Worm (Caenorhabditis elegans) whole organism, L3 larva: ENCODE results near the gene C47A4.3.

Experiments
- ama-1 ChIP-seq: fragments of 150-350 bp; optimal IDR thresholded peaks from 2 replicates; lab custom pipeline; 2018
- ceh-28 ChIP-seq: fragments of 150-350 bp; optimal IDR thresholded peaks from 2 replicates; lab custom pipeline; 2014; ENCODE audit warnings: missing biosample characterization, missing genetic modification reagents, missing genetic modification characterization
- ceh-82 ChIP-seq: fragments of 150-350 bp; optimal IDR thresholded peaks from 2 replicates; lab custom pipeline; 2014; ENCODE audit warnings: missing biosample characterization, missing genetic modification characterization
- ceh-9 ChIP-seq: sonication (generic microtip); optimal IDR thresholded peaks from 2 replicates; lab custom pipeline; 2018; ENCODE audit warnings: missing biosample characterization, missing genetic modification characterization
- daf-12 ChIP-seq: fragments of 150-350 bp; optimal IDR thresholded peaks from 2 replicates; lab custom pipeline; 2014; ENCODE audit warnings: missing biosample characterization, missing genetic modification reagents, missing genetic modification characterization
- egl-27 ChIP-seq: sonication (generic microtip); optimal IDR thresholded peaks from 4 replicates; lab custom pipeline; 2017; ENCODE audit warnings: missing biosample characterization, missing genetic modification reagents, missing genetic modification characterization
- elt-1 ChIP-seq: fragments of 150-350 bp; optimal IDR thresholded peaks from 2 replicates; lab custom pipeline; 2014; ENCODE audit warnings: missing biosample characterization, missing genetic modification characterization
- elt-2 ChIP-seq: sonication (generic microtip); optimal IDR thresholded peaks from 2 replicates; lab custom pipeline; 2016; ENCODE audit warnings: missing genetic modification reagents, mild to moderate bottlenecking, missing genetic modification characterization, missing compliant biosample characterization
- elt-3 ChIP-seq, 3 experiments: fragments of 150-350 bp in 1 of 3; sonication (generic microtip) in 2 of 3; optimal IDR thresholded peaks; 2 replicates in 2 of 3; 4 replicates in 1 of 3; lab custom pipeline; 2014 to 2017; ENCODE audit warnings: missing biosample characterization in 3 of 3, missing genetic modification characterization in 3 of 3
- eor-1 ChIP-seq, 2 experiments: fragments of 150-350 bp; optimal IDR thresholded peaks; 2 replicates each; lab custom pipeline; 2014 to 2018; ENCODE audit warnings: missing biosample characterization in 2 of 2, missing genetic modification characterization in 2 of 2
- fkh-10 ChIP-seq: sonication (generic microtip); optimal IDR thresholded peaks from 2 replicates; lab custom pipeline; 2017; ENCODE audit warnings: missing biosample characterization, missing genetic modification reagents, missing genetic modification characterization
- fos-1 ChIP-seq: fragments of 150-350 bp; optimal IDR thresholded peaks from 2 replicates; lab custom pipeline; 2014; ENCODE audit warnings: missing biosample characterization, missing genetic modification characterization
- hmg-11 ChIP-seq: sonication (generic microtip); optimal IDR thresholded peaks from 2 replicates; lab custom pipeline; 2016; ENCODE audit warnings: missing genetic modification characterization, missing compliant biosample characterization
- jun-1 ChIP-seq: fragments of 150-350 bp; optimal IDR thresholded peaks from 2 replicates; lab custom pipeline; 2014; ENCODE audit warnings: missing biosample characterization, missing genetic modification reagents, missing genetic modification characterization
- lin-15B ChIP-seq: fragments of 150-350 bp; optimal IDR thresholded peaks from 2 replicates; lab custom pipeline; 2014; ENCODE audit warnings: missing biosample characterization, missing genetic modification characterization
- mml-1 ChIP-seq: fragments of 150-350 bp; sonication (generic microtip); optimal IDR thresholded peaks from 3 replicates; lab custom pipeline; 2014; ENCODE audit warnings: missing biosample characterization, missing genetic modification characterization
- nfya-1 ChIP-seq: sonication (generic microtip); optimal IDR thresholded peaks from 2 replicates; lab custom pipeline; 2017; ENCODE audit warnings: missing genetic modification characterization, mild to moderate bottlenecking, missing compliant biosample characterization, antibody characterized with exemption, moderate library complexity; ENCODE audit not compliant: insufficient read depth
- nhr-11 ChIP-seq: fragments of 150-350 bp; optimal IDR thresholded peaks from 2 replicates; lab custom pipeline; 2014; ENCODE audit warnings: missing biosample characterization, missing genetic modification characterization
- nhr-12 ChIP-seq: fragments of 150-350 bp; optimal IDR thresholded peaks from 2 replicates; lab custom pipeline; 2014; ENCODE audit warnings: missing biosample characterization, missing genetic modification characterization
- nhr-23 ChIP-seq: fragments of 150-350 bp; optimal IDR thresholded peaks from 2 replicates; lab custom pipeline; 2014; ENCODE audit warnings: missing biosample characterization, missing genetic modification reagents, missing genetic modification characterization
- nhr-237 ChIP-seq: fragments of 150-350 bp; optimal IDR thresholded peaks from 2 replicates; lab custom pipeline; 2014; ENCODE audit warnings: missing biosample characterization, missing genetic modification characterization
- nhr-25 ChIP-seq: sonication (generic microtip); optimal IDR thresholded peaks from 2 replicates; lab custom pipeline; 2017; ENCODE audit warnings: missing biosample characterization, missing genetic modification characterization
- nhr-28 ChIP-seq: fragments of 150-350 bp; optimal IDR thresholded peaks from 2 replicates; lab custom pipeline; 2014; ENCODE audit warnings: missing biosample characterization, missing genetic modification characterization
- nhr-43 ChIP-seq: sonication (generic microtip); optimal IDR thresholded peaks from 2 replicates; lab custom pipeline; 2016; ENCODE audit warnings: mild to moderate bottlenecking, missing genetic modification characterization, missing compliant biosample characterization; ENCODE audit not compliant: poor library complexity, severe bottlenecking
- nhr-67 ChIP-seq: fragments of 150-350 bp; optimal IDR thresholded peaks from 2 replicates; lab custom pipeline; 2014; ENCODE audit warnings: missing biosample characterization, missing genetic modification characterization
- nhr-76 ChIP-seq: fragments of 150-350 bp; sonication (generic microtip); optimal IDR thresholded peaks from 5 replicates; lab custom pipeline; 2014; ENCODE audit warnings: missing biosample characterization, missing genetic modification characterization
- nhr-77 ChIP-seq: fragments of 150-350 bp; optimal IDR thresholded peaks from 2 replicates; lab custom pipeline; 2014; ENCODE audit warnings: missing biosample characterization, missing genetic modification characterization
- pha-4 ChIP-seq: fragments of 150-350 bp; optimal IDR thresholded peaks from 2 replicates; lab custom pipeline; 2014; ENCODE audit warnings: missing biosample characterization, missing genetic modification reagents, missing genetic modification characterization
- pqm-1 ChIP-seq: fragments of 150-350 bp; optimal IDR thresholded peaks from 2 replicates; lab custom pipeline; 2017; ENCODE audit warnings: missing biosample characterization, missing genetic modification characterization, inconsistent platforms
- sea-2 ChIP-seq: fragments of 150-350 bp; sonication (generic microtip); optimal IDR thresholded peaks from 4 replicates; lab custom pipeline; 2014; ENCODE audit warnings: missing biosample characterization, missing genetic modification reagents, missing genetic modification characterization
- skn-1 ChIP-seq: fragments of 150-350 bp; optimal IDR thresholded peaks from 2 replicates; lab custom pipeline; 2014; ENCODE audit warnings: missing biosample characterization, missing genetic modification characterization
- snpc-4 ChIP-seq: fragments of 150-350 bp; optimal IDR thresholded peaks from 2 replicates; lab custom pipeline; 2014; ENCODE audit warnings: missing biosample characterization, missing genetic modification characterization
- tbx-2 ChIP-seq: sonication (generic microtip); optimal IDR thresholded peaks from 2 replicates; lab custom pipeline; 2016; ENCODE audit warnings: mild to moderate bottlenecking, missing genetic modification characterization, missing compliant biosample characterization
- unc-39 ChIP-seq: sonication (generic microtip); optimal IDR thresholded peaks from 4 replicates; lab custom pipeline; 2017; ENCODE audit warnings: missing biosample characterization, missing genetic modification characterization
- unc-62 ChIP-seq: fragments of 150-350 bp; sonication (generic microtip); optimal IDR thresholded peaks from 4 replicates; lab custom pipeline; 2014; ENCODE audit warnings: missing biosample characterization, missing genetic modification reagents, missing genetic modification characterization
- zag-1 ChIP-seq: fragments of 150-350 bp; optimal IDR thresholded peaks from 2 replicates; lab custom pipeline; 2014; ENCODE audit warnings: missing biosample characterization, missing genetic modification characterization
- ztf-11 ChIP-seq: fragments of 150-350 bp; optimal IDR thresholded peaks from 2 replicates; lab custom pipeline; 2014; ENCODE audit warnings: missing biosample characterization, missing genetic modification characterization
- ztf-4 ChIP-seq: fragments of 150-350 bp; optimal IDR thresholded peaks from 2 replicates; lab custom pipeline; 2014; ENCODE audit warnings: missing biosample characterization, missing genetic modification characterization

C47A4.3 gene

ce11 chrIV:13725201-13725600, 16.9 kb downstream of the C47A4.3 start:
- no peak for TF ChIP-seq nhr-77
- no peak for TF ChIP-seq nfya-1 (tag; lab: Kevin White, UChicago)
- TF ChIP-seq jun-1 (tag; lab: Kevin White, UChicago) = peak; percentile 68
- TF ChIP-seq fos-1 (tag; lab: Kevin White, UChicago) = peak; percentile 18
- TF ChIP-seq ztf-4 (tag; lab: Kevin White, UChicago) = no peak
- no peak for TF ChIP-seq nhr-28 (tag; lab: Kevin White, UChicago)
- TF ChIP-seq zag-1 (tag; lab: Kevin White, UChicago) = no peak
- TF ChIP-seq elt-2 (tag; lab: Kevin White, UChicago) = peak; percentile 100
- no peak for TF ChIP-seq ceh-82 (tag; lab: Kevin White, UChicago)
- TF ChIP-seq unc-39 = no peak
- no peak for TF ChIP-seq nhr-23 (tag; lab: Kevin White, UChicago)
- no peak for TF ChIP-seq nhr-237 (tag; lab: Kevin White, UChicago)
- no peak for TF ChIP-seq ama-1 (lab: Kevin White, UChicago)
- no peak for TF ChIP-seq lin-15B (tag; lab: Kevin White, UChicago)
- TF ChIP-seq nhr-25 (tag; lab: Kevin White, UChicago) = no peak
- TF ChIP-seq hmg-11 = no peak
- no peak for TF ChIP-seq nhr-11 (tag; lab: Kevin White, UChicago)
- TF ChIP-seq elt-3 (tag; optimal IDR thresholded peaks at IDR 0.05; lab: Kevin White, UChicago) = no peak
- no peak for TF ChIP-seq nhr-43 (tag; lab: Kevin White, UChicago)
- TF ChIP-seq ceh-9 (tag; lab: Kevin White, UChicago) = no peak
- TF ChIP-seq fkh-10 (GFP tag; lab: Kevin White, UChicago) = no peak
- TF ChIP-seq mml-1 = no peak
- TF ChIP-seq pqm-1 (tag; lab: Kevin White, UChicago) = peak; percentile 95
- peak; percentile 46 for TF ChIP-seq pha-4 (tag; lab: Kevin White, UChicago)
- no peak for TF ChIP-seq nhr-12
- no peak for TF ChIP-seq egl-27 (tag; lab: Kevin White, UChicago)
- peak; percentile 70 for TF ChIP-seq skn-1 (tag; lab: Kevin White, UChicago)
- TF ChIP-seq eor-1 (tag; optimal IDR thresholded peaks at IDR 0.05; lab: Kevin White, UChicago) = no peak

- TF ChIP-seq nhr-76 (no peak), snpc-4 (tag; lab: Kevin White, UChicago) (no peak), nhr-12 (no peak), elt-1 (peak; percentile 62)
Observed at ce11 chrIV:13721000-13721399, 21.1 kb downstream of the C47A4.3 start.

- TF ChIP-seq zag-1 (tag; lab: Kevin White, UChicago) = no peak
- peak; percentile 93 for TF ChIP-seq elt-1
- no peak for TF ChIP-seq ztf-11 (tag; lab: Kevin White, UChicago)
- TF ChIP-seq nhr-25 (tag; lab: Kevin White, UChicago) = peak; percentile 57
- peak; percentile 24 for TF ChIP-seq nhr-23 (tag; lab: Kevin White, UChicago)
- TF ChIP-seq unc-62 (GFP tag; lab: Kevin White, UChicago) = peak; percentile 90
Observed at ce11 chrIV:13718918-13719317, 23.2 kb downstream of the C47A4.3 start.

- no peak for TF ChIP-seq eor-1 (tag; optimal IDR thresholded peaks at IDR 0.05; lab: Kevin White, UChicago)
- no peak for TF ChIP-seq daf-12 (tag; lab: Kevin White, UChicago)
- TF ChIP-seq mml-1 = no peak
- no peak for TF ChIP-seq nhr-67 (tag; lab: Kevin White, UChicago)
- TF ChIP-seq ceh-28 (tag; lab: Kevin White, UChicago) = no peak
- no peak for TF ChIP-seq nhr-23 (tag; lab: Kevin White, UChicago)
- TF ChIP-seq nhr-25 (tag; lab: Kevin White, UChicago) = no peak
- TF ChIP-seq lin-15B (tag; lab: Kevin White, UChicago) = no peak
- no peak for TF ChIP-seq skn-1 (tag; lab: Kevin White, UChicago)
- no peak for TF ChIP-seq nfya-1 (tag; lab: Kevin White, UChicago)
- TF ChIP-seq ceh-9 (tag; lab: Kevin White, UChicago) = no peak
- TF ChIP-seq ama-1 (lab: Kevin White, UChicago) = no peak
- TF ChIP-seq elt-3 (tag; optimal IDR thresholded peaks at IDR 0.05; lab: Kevin White, UChicago) = no peak
- no peak for TF ChIP-seq tbx-2
- TF ChIP-seq fos-1 (tag; lab: Kevin White, UChicago) = no peak
- TF ChIP-seq pha-4 (tag; lab: Kevin White, UChicago) = no peak
- no peak for TF ChIP-seq fkh-10 (GFP tag; lab: Kevin White, UChicago)
- TF ChIP-seq sea-2 = no peak
- TF ChIP-seq, all 47 proteins: peak for 0
Observed at ce11 chrIV:13716735-13717134, 25.4 kb downstream of the C47A4.3 start.
